Worm (Caenorhabditis elegans): ENCODE measurements around the gene F59A6.12.

ce11 chrII:4987257-4987656 lies 24.6 kb downstream of the F59A6.12 start:
- TF ChIP-seq ztf-23 (GFP tag; IDR thresholded peaks at IDR 0.05), result no peak
- TF ChIP-seq T22C8.4 (GFP tag; IDR thresholded peaks at IDR 0.05), result no peak
- no peak for TF ChIP-seq cog-1 (tag; optimal IDR thresholded peaks at IDR 0.05)
- TF ChIP-seq ref-1 (GFP tag; conservative IDR thresholded peaks at IDR 0.05), result no peak
- TF ChIP-seq med-1 (GFP tag; optimal IDR thresholded peaks at IDR 0.05; ENCODE audit: insufficient read depth), result no peak
- no peak for TF ChIP-seq flt-1 (GFP tag; IDR thresholded peaks at IDR 0.05)
- no peak for TF ChIP-seq tab-1 (GFP tag; IDR thresholded peaks at IDR 0.05)
- no peak for TF ChIP-seq klf-2 (GFP tag; conservative IDR thresholded peaks at IDR 0.05)
- TF ChIP-seq ztf-29 (GFP tag; IDR thresholded peaks at IDR 0.05), result no peak

All from whole organism, midembryonic.